Worm (Caenorhabditis elegans) whole organism, young adult: ENCODE data around the gene rsu-1.

Experiments
- B0035.1 ChIP-seq: sonication (generic microtip); optimal IDR thresholded peaks from 2 replicates; lab custom pipeline; 2016; ENCODE audit warnings: missing genetic modification characterization, mild to moderate bottlenecking, missing compliant biosample characterization, missing genotype, missing genetic modification reagents
- B0336.3 ChIP-seq: fragments of 200-800 bp; sonication (Bioruptor generic); IDR thresholded peaks from 2 replicates; pipeline ENCODE4 v1.3.6; 2022; ENCODE audit warnings: missing genetic modification characterization, missing compliant biosample characterization
- C17E4.6 ChIP-seq: fragments of 200-800 bp; sonication (Bioruptor generic); IDR thresholded peaks from 2 replicates; pipeline ENCODE4 v1.3.6; 2022; ENCODE audit warnings: missing genetic modification reagents, missing genetic modification characterization, missing compliant biosample characterization
- F22D6.2 ChIP-seq: sonication (generic microtip); optimal IDR thresholded peaks from 2 replicates; lab custom pipeline; 2016; ENCODE audit warnings: mild to moderate bottlenecking, missing genetic modification characterization, missing compliant biosample characterization
- F33H1.4 ChIP-seq: fragments of 200-800 bp; sonication (Bioruptor generic); IDR thresholded peaks from 2 replicates; pipeline ENCODE4 v1.3.6; 2022; ENCODE audit warnings: missing genetic modification reagents, missing genetic modification characterization, missing compliant biosample characterization
- F49E8.2 ChIP-seq: sonication (generic microtip); optimal IDR thresholded peaks from 3 replicates; lab custom pipeline; 2017; ENCODE audit warnings: missing genetic modification characterization, mild to moderate bottlenecking, missing compliant biosample characterization, antibody characterized with exemption, moderate library complexity; ENCODE audit not compliant: insufficient read depth
- F57C9.4 ChIP-seq: sonication (generic microtip); optimal IDR thresholded peaks from 2 replicates; lab custom pipeline; 2017; ENCODE audit warnings: mild to moderate bottlenecking, missing genetic modification characterization, missing compliant biosample characterization
- Y53G8AR.9 ChIP-seq: fragments of 200-800 bp; sonication (Bioruptor generic); conservative IDR thresholded peaks from 2 replicates; pipeline ENCODE4 v1.3.6; 2022; ENCODE audit warnings: missing genetic modification reagents, missing genetic modification characterization, missing compliant biosample characterization
- Y56A3A.18 ChIP-seq: fragments of 200-800 bp; sonication (Bioruptor generic); IDR thresholded peaks from 2 replicates; pipeline ENCODE4 v1.3.6; 2022; ENCODE audit warnings: missing genetic modification reagents, missing genetic modification characterization, missing compliant biosample characterization
- Y95B8A.8 ChIP-seq: fragments of 200-800 bp; sonication (Bioruptor generic); IDR thresholded peaks from 2 replicates; pipeline ENCODE4 v1.3.6; 2022; ENCODE audit warnings: missing genetic modification reagents, missing genetic modification characterization, missing compliant biosample characterization
- akir-1 ChIP-seq: fragments of 200-800 bp; sonication (Bioruptor generic); optimal IDR thresholded peaks from 2 replicates; lab custom pipeline; 2018; ENCODE audit warnings: mild to moderate bottlenecking, missing genetic modification characterization, moderate library complexity, missing compliant biosample characterization
- atf-7 ChIP-seq: sonication (generic microtip); optimal IDR thresholded peaks from 2 replicates; lab custom pipeline; 2017; ENCODE audit warnings: mild to moderate bottlenecking, missing genetic modification characterization, missing compliant biosample characterization
- athp-1 ChIP-seq: sonication (generic microtip); optimal IDR thresholded peaks from 2 replicates; lab custom pipeline; 2017; ENCODE audit warnings: mild to moderate bottlenecking, missing genetic modification characterization, missing compliant biosample characterization
- attf-6 ChIP-seq: fragments of 200-800 bp; sonication (Bioruptor generic); IDR thresholded peaks from 2 replicates; pipeline ENCODE4 v1.3.6; 2022; ENCODE audit warnings: missing genetic modification reagents, missing genetic modification characterization, missing compliant biosample characterization
- ceh-100 ChIP-seq: fragments of 200-800 bp; sonication (Bioruptor generic); IDR thresholded peaks from 2 replicates; pipeline ENCODE4 v1.3.6; 2022; ENCODE audit warnings: missing genetic modification reagents, missing genetic modification characterization, missing compliant biosample characterization
- ceh-58 ChIP-seq: fragments of 200-800 bp; sonication (Bioruptor generic); IDR thresholded peaks from 2 replicates; pipeline ENCODE4 v1.3.6; 2022; ENCODE audit warnings: missing genetic modification characterization, missing compliant biosample characterization
- dox-1 ChIP-seq: fragments of 200-800 bp; sonication (Bioruptor generic); IDR thresholded peaks from 2 replicates; pipeline ENCODE4 v1.3.6; 2022; ENCODE audit warnings: missing genetic modification reagents, missing genetic modification characterization, missing compliant biosample characterization
- dpff-1 ChIP-seq: sonication (generic microtip); optimal IDR thresholded peaks from 2 replicates; lab custom pipeline; 2017; ENCODE audit warnings: mild to moderate bottlenecking, missing genetic modification characterization, missing compliant biosample characterization
- efl-1 ChIP-seq: fragments of 150-350 bp; optimal IDR thresholded peaks from 2 replicates; lab custom pipeline; 2014; ENCODE audit warnings: missing biosample characterization, missing genetic modification reagents, missing genetic modification characterization
- egl-18 ChIP-seq: fragments of 200-800 bp; sonication (Bioruptor generic); IDR thresholded peaks from 2 replicates; pipeline ENCODE4 v1.3.6; 2022; ENCODE audit warnings: missing genetic modification reagents, missing genetic modification characterization, missing compliant biosample characterization
- hlh-12 ChIP-seq: sonication (generic microtip); optimal IDR thresholded peaks from 2 replicates; lab custom pipeline; 2016; ENCODE audit warnings: missing genetic modification characterization, missing compliant biosample characterization
- hmg-1.2 ChIP-seq: fragments of 200-800 bp; sonication (Bioruptor generic); IDR thresholded peaks from 2 replicates; pipeline ENCODE4 v1.3.6; 2022; ENCODE audit warnings: missing genetic modification reagents, missing genetic modification characterization, missing compliant biosample characterization
- hsf-1 ChIP-seq: fragments of 200-800 bp; sonication (Bioruptor generic); IDR thresholded peaks from 2 replicates; pipeline ENCODE4 v1.3.6; 2022; ENCODE audit warnings: missing genetic modification reagents, missing genetic modification characterization, missing compliant biosample characterization
- let-526 ChIP-seq: fragments of 200-800 bp; sonication (Bioruptor generic); IDR thresholded peaks from 2 replicates; pipeline ENCODE4 v1.3.6; 2022; ENCODE audit warnings: missing genetic modification reagents, missing genetic modification characterization, missing compliant biosample characterization
- lin-40 ChIP-seq: sonication (generic microtip); optimal IDR thresholded peaks from 2 replicates; lab custom pipeline; 2016; ENCODE audit warnings: missing genetic modification characterization, mild to moderate bottlenecking, missing compliant biosample characterization, missing genotype, missing genetic modification reagents
- lin-54 ChIP-seq: fragments of 200-800 bp; sonication (Bioruptor generic); optimal IDR thresholded peaks from 2 replicates; lab custom pipeline; 2018; ENCODE audit warnings: mild to moderate bottlenecking, missing genetic modification characterization, missing compliant biosample characterization
- madf-3 ChIP-seq: fragments of 200-800 bp; sonication (Bioruptor generic); IDR thresholded peaks from 2 replicates; pipeline ENCODE4 v1.3.6; 2022; ENCODE audit warnings: missing genetic modification reagents, missing genetic modification characterization, missing compliant biosample characterization
- madf-6 ChIP-seq: fragments of 200-800 bp; sonication (Bioruptor generic); IDR thresholded peaks from 2 replicates; pipeline ENCODE4 v1.3.6; 2022; ENCODE audit warnings: missing genetic modification reagents, missing genetic modification characterization, missing compliant biosample characterization
- madf-8 ChIP-seq: fragments of 200-800 bp; sonication (Bioruptor generic); conservative IDR thresholded peaks from 2 replicates; pipeline ENCODE4 v1.3.6; 2022; ENCODE audit warnings: missing genetic modification reagents, missing genetic modification characterization, missing compliant biosample characterization
- mcd-1 ChIP-seq: fragments of 200-800 bp; sonication (Bioruptor generic); IDR thresholded peaks from 2 replicates; pipeline ENCODE4 v1.3.6; 2022; ENCODE audit warnings: missing genetic modification reagents, missing genetic modification characterization, missing compliant biosample characterization
- mes-4 ChIP-seq: sonication (generic microtip); optimal IDR thresholded peaks from 2 replicates; lab custom pipeline; 2016; ENCODE audit warnings: missing genotype, missing genetic modification characterization, missing compliant biosample characterization
- nfya-2 ChIP-seq: fragments of 200-800 bp; sonication (Bioruptor generic); IDR thresholded peaks from 2 replicates; pipeline ENCODE4 v1.3.6; 2022; ENCODE audit warnings: missing genetic modification reagents, missing genetic modification characterization, missing compliant biosample characterization
- nfyb-1 ChIP-seq: fragments of 200-800 bp; sonication (Bioruptor generic); IDR thresholded peaks from 2 replicates; pipeline ENCODE4 v1.3.6; 2022; ENCODE audit warnings: missing genetic modification reagents, missing genetic modification characterization, missing compliant biosample characterization
- nhr-90 ChIP-seq: sonication (generic microtip); optimal IDR thresholded peaks from 2 replicates; lab custom pipeline; 2016; ENCODE audit warnings: missing genotype, mild to moderate bottlenecking, missing genetic modification characterization, missing compliant biosample characterization
- pbrm-1 ChIP-seq: fragments of 200-800 bp; sonication (Bioruptor generic); IDR thresholded peaks from 2 replicates; pipeline ENCODE4 v1.3.6; 2022; ENCODE audit warnings: missing genetic modification reagents, missing genetic modification characterization, missing compliant biosample characterization
- rcor-1 ChIP-seq: fragments of 200-800 bp; sonication (Bioruptor generic); IDR thresholded peaks from 2 replicates; pipeline ENCODE4 v1.3.6; 2022; ENCODE audit warnings: missing genetic modification reagents, missing genetic modification characterization, missing compliant biosample characterization
- rec-8 ChIP-seq, 2 experiments: sonication (generic microtip); optimal IDR thresholded peaks; 2 replicates each; lab custom pipeline; 2016; ENCODE audit warnings: mild to moderate bottlenecking in 2 of 2, missing genetic modification characterization in 2 of 2, missing genetic modification reagents in 2 of 2, missing genotype in 2 of 2, missing biosample characterization in 1 of 2, missing compliant biosample characterization in 1 of 2, moderate library complexity in 1 of 2
- snpc-1.3 ChIP-seq: sonication (generic microtip); optimal IDR thresholded peaks from 2 replicates; lab custom pipeline; 2017; ENCODE audit warnings: missing genetic modification characterization, mild to moderate bottlenecking, missing compliant biosample characterization, antibody characterized with exemption, moderate library complexity, missing genotype, missing genetic modification reagents; ENCODE audit not compliant: insufficient read depth
- somi-1 ChIP-seq: fragments of 200-800 bp; sonication (Bioruptor generic); optimal IDR thresholded peaks from 2 replicates; lab custom pipeline; 2018; ENCODE audit warnings: mild to moderate bottlenecking, missing genetic modification characterization, missing compliant biosample characterization
- sptf-2 ChIP-seq: fragments of 200-800 bp; sonication (Bioruptor generic); optimal IDR thresholded peaks from 2 replicates; lab custom pipeline; 2018; ENCODE audit warnings: mild to moderate bottlenecking, missing genetic modification characterization, missing compliant biosample characterization
- tbp1 ChIP-seq: fragments of 200-800 bp; sonication (Bioruptor generic); optimal IDR thresholded peaks from 2 replicates; lab custom pipeline; 2018; ENCODE audit warnings: mild to moderate bottlenecking, missing genetic modification characterization, missing compliant biosample characterization
- tbx-9 ChIP-seq: sonication (generic microtip); optimal IDR thresholded peaks from 2 replicates; lab custom pipeline; 2016; ENCODE audit warnings: borderline replicate concordance, missing genetic modification characterization, inconsistent platforms, missing compliant biosample characterization
- tlf-1 ChIP-seq: fragments of 200-800 bp; sonication (Bioruptor generic); optimal IDR thresholded peaks from 2 replicates; lab custom pipeline; 2018; ENCODE audit warnings: mild to moderate bottlenecking, missing genetic modification characterization, missing compliant biosample characterization
- unc-130 ChIP-seq: sonication (generic microtip); optimal IDR thresholded peaks from 2 replicates; lab custom pipeline; 2016; ENCODE audit warnings: missing genetic modification reagents, missing genetic modification characterization, missing compliant biosample characterization
- unc-62 ChIP-seq: fragments of 150-350 bp; optimal IDR thresholded peaks from 2 replicates; lab custom pipeline; 2014; ENCODE audit warnings: missing biosample characterization, missing genetic modification reagents, missing genetic modification characterization
- zfh-2 ChIP-seq: fragments of 200-800 bp; sonication (Bioruptor generic); conservative IDR thresholded peaks from 2 replicates; pipeline ENCODE4 v1.3.6; 2022; ENCODE audit warnings: missing genetic modification reagents, missing genetic modification characterization, missing compliant biosample characterization
- ztf-18 ChIP-seq: sonication (generic microtip); optimal IDR thresholded peaks from 2 replicates; lab custom pipeline; 2016; ENCODE audit warnings: missing genotype, mild to moderate bottlenecking, missing genetic modification characterization, missing compliant biosample characterization

rsu-1 gene

DNA sequence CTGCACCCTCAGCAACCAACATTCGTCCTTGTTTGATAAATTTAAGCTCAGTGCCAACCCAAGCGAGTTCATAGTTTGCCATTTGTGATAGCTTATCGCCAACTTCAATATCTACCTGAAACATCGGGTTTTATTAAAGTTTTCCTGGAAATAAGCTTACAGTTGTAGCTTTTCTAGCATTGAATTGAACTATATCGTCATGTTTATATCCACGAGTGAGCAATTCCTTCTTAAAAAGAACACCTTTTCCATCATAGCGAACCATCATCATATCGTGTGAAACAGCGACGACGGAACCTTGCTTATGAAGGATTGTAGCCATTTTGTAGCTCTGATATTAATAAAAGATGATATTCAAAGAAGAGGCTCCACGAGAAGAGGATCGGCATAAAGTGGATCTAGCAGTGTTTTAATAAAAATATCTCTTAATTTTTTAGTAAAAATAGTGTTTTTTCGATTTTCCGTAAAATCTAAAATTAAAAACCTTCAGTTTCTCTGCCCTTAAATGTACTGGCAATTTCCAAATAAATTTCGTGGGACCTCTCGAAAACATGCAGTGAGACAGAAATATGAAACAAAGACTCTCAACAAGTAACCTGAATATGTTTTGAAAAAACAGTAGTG is 30.5 kb downstream of the rsu-1 start, which contains the start of gene M01F1.8 (continued):
- TF ChIP-seq unc-130 (GFP tag; lab: Kevin White, UChicago) (peak; percentile 61), somi-1 (no peak), F33H1.4 (GFP tag; lab: Robert Waterston, UW) (peak; percentile 22; the same call in 1 of the 2 replicates), atf-7 (tag; lab: Kevin White, UChicago) (no peak), madf-8 (GFP tag; lab: Robert Waterston, UW) (no peak), C17E4.6 (GFP tag; lab: Robert Waterston, UW) (no peak), nfya-2 (0 out of 2 replicates have a peak, but pooled peaks have one; percentile 54), nhr-90 (no peak), unc-62 (GFP tag; lab: Kevin White, UChicago) (no peak), rec-8 (tag; optimal IDR thresholded peaks at IDR 0.05; lab: Kevin White, UChicago) (no peak), zfh-2 (GFP tag; lab: Robert Waterston, UW) (no peak), tbx-9 (no peak), F22D6.2 (no peak), dpff-1 (tag; lab: Kevin White, UChicago) (no peak), dox-1 (GFP tag; lab: Robert Waterston, UW) (no peak), athp-1 (tag; lab: Kevin White, UChicago) (no peak), B0035.1 (tag; lab: Kevin White, UChicago) (no peak), snpc-1.3 (tag; lab: Kevin White, UChicago) (peak; percentile 33), hlh-12 (tag; lab: Kevin White, UChicago) (no peak), egl-18 (GFP tag; lab: Robert Waterston, UW) (no peak), lin-40 (no peak), akir-1 (GFP tag; lab: Kevin White, UChicago) (no peak), ceh-58 (GFP tag; lab: Robert Waterston, UW) (no peak), attf-6 (GFP tag; lab: Robert Waterston, UW) (no peak), ceh-100 (GFP tag; lab: Robert Waterston, UW) (0 out of 2 replicates have a peak, but pooled peaks have one; percentile 17), pbrm-1 (no peak), Y95B8A.8 (GFP tag; lab: Robert Waterston, UW) (no peak; the same call in 1 of the 2 replicates), madf-3 (GFP tag; lab: Robert Waterston, UW) (no peak), B0336.3 (GFP tag; lab: Robert Waterston, UW) (peak; percentile 20; the same call in 1 of the 2 replicates), sptf-2 (GFP tag; lab: Kevin White, UChicago) (no peak), rcor-1 (GFP tag; lab: Robert Waterston, UW) (no peak; the same call in 1 of the 2 replicates)

DNA sequence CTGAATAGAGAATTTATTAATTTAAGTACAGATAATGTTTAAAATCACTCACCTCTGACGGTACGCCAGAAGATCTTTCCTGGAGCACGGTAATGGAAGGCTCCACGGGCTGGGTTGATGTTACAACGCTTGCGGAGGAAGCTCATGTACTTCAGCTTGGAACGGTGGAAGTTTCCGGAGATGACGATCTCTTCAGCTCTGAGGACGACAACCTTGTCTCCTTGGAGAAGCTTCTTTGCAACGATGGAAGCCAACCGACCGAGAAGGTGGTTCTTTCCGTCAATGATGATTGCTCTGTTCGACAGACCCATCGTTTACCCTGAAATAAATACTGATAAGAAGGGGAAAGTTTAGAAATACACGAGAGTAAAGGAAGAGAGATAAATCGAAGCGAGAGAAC is 31.5 kb downstream of the rsu-1 start, which contains the start of gene rpl-16:
Gene rpl-16 (minus strand): TSS at position 319 of the 400 bp plus-strand sequence.
- peak; percentile 66; the same call in 1 of the 2 replicates for TF ChIP-seq hsf-1 (GFP tag; lab: Robert Waterston, UW)
- TF ChIP-seq akir-1 (GFP tag; lab: Kevin White, UChicago) = no peak
- no peak for TF ChIP-seq ztf-18 (tag; lab: Kevin White, UChicago)
- no peak for TF ChIP-seq unc-62 (GFP tag; lab: Kevin White, UChicago)
- peak; percentile 53; the same call in 1 of the 2 replicates for TF ChIP-seq madf-6 (GFP tag; lab: Robert Waterston, UW)
- 0 out of 2 replicates have a peak, but pooled peaks have one; percentile 74 for TF ChIP-seq Y56A3A.18
- no peak for TF ChIP-seq mes-4 (tag; lab: Kevin White, UChicago)
- TF ChIP-seq nfyb-1 = peak; percentile 61; the same call in 1 of the 2 replicates
- TF ChIP-seq F49E8.2 (tag; lab: Kevin White, UChicago) = peak; percentile 38
- TF ChIP-seq rcor-1 (GFP tag; lab: Robert Waterston, UW) = no peak
- TF ChIP-seq tbp1 (GFP tag; lab: Kevin White, UChicago) = peak; percentile 9
- TF ChIP-seq Y53G8AR.9 = peak; percentile 70
- TF ChIP-seq F33H1.4 (GFP tag; lab: Robert Waterston, UW) = peak; percentile 18; the same call in 1 of the 2 replicates
- no peak for TF ChIP-seq F57C9.4 (tag; lab: Kevin White, UChicago)
- peak; percentile 46 for TF ChIP-seq mcd-1 (GFP tag; lab: Robert Waterston, UW)
- TF ChIP-seq let-526 (GFP tag; lab: Robert Waterston, UW) = no peak
- TF ChIP-seq efl-1 = no peak
- no peak for TF ChIP-seq tlf-1 (GFP tag; lab: Kevin White, UChicago)
- TF ChIP-seq lin-54 (GFP tag; lab: Kevin White, UChicago) = peak; percentile 47
- TF ChIP-seq attf-6 (GFP tag; lab: Robert Waterston, UW) = 0 out of 2 replicates have a peak, but pooled peaks have one; percentile 7
- TF ChIP-seq hmg-1.2 (GFP tag; lab: Robert Waterston, UW) = peak; percentile 17; the same call in 1 of the 2 replicates
